Worm (Caenorhabditis elegans) whole organism, early embryonic: ENCODE measurements around the gene D1046.18.

ENCODE experiments used
- B0310.2 ChIP-seq: sonication (generic microtip); optimal IDR thresholded peaks from 2 replicates; lab custom pipeline; 2016; ENCODE audit warnings: mild to moderate bottlenecking, missing genetic modification characterization, missing compliant biosample characterization
- F13C5.2 ChIP-seq: sonication (generic microtip); optimal IDR thresholded peaks from 2 replicates; lab custom pipeline; 2017; ENCODE audit warnings: mild to moderate bottlenecking, missing genetic modification characterization, inconsistent platforms, missing compliant biosample characterization
- aly-1 ChIP-seq: sonication (generic microtip); optimal IDR thresholded peaks from 2 replicates; lab custom pipeline; 2016; ENCODE audit warnings: missing genetic modification characterization, missing compliant biosample characterization
- ama-1 ChIP-seq: fragments of 150-350 bp; optimal IDR thresholded peaks from 2 replicates; lab custom pipeline; 2014
- ceh-13 ChIP-seq: fragments of 200-800 bp; sonication (Bioruptor generic); optimal IDR thresholded peaks from 2 replicates; lab custom pipeline; 2018; ENCODE audit warnings: mild to moderate bottlenecking, missing genetic modification characterization, missing compliant biosample characterization
- ceh-36 ChIP-seq: sonication (generic microtip); optimal IDR thresholded peaks from 2 replicates; lab custom pipeline; 2016; ENCODE audit warnings: missing genetic modification characterization, inconsistent platforms, missing compliant biosample characterization
- ets-7 ChIP-seq: sonication (generic microtip); optimal IDR thresholded peaks from 2 replicates; lab custom pipeline; 2016; ENCODE audit warnings: missing genotype, missing genetic modification characterization, missing compliant biosample characterization
- flt-1 ChIP-seq: fragments of 200-800 bp; sonication (Bioruptor generic); IDR thresholded peaks from 2 replicates; pipeline ENCODE4 v1.3.6; 2022; ENCODE audit warnings: missing genetic modification characterization, missing compliant biosample characterization
- hmbx-1 ChIP-seq: sonication (generic microtip); optimal IDR thresholded peaks from 2 replicates; lab custom pipeline; 2016; ENCODE audit warnings: mild to moderate bottlenecking, missing genetic modification characterization, missing compliant biosample characterization
- hmg-4 ChIP-seq: fragments of 200-800 bp; sonication (Bioruptor generic); optimal IDR thresholded peaks from 2 replicates; lab custom pipeline; 2018; ENCODE audit warnings: mild to moderate bottlenecking, missing genetic modification characterization, missing compliant biosample characterization
- hnd-1 ChIP-seq: sonication (generic microtip); optimal IDR thresholded peaks from 2 replicates; lab custom pipeline; 2016; ENCODE audit warnings: missing genetic modification characterization, missing compliant biosample characterization
- pes-1 ChIP-seq: fragments of 200-800 bp; sonication (Bioruptor generic); IDR thresholded peaks from 2 replicates; pipeline ENCODE4 v1.3.6; 2022; ENCODE audit warnings: missing genetic modification reagents, missing genetic modification characterization, missing compliant biosample characterization
- scrt-1 ChIP-seq: fragments of 200-800 bp; sonication (Bioruptor generic); IDR thresholded peaks from 2 replicates; pipeline ENCODE4 v1.3.6; 2022; ENCODE audit warnings: missing genetic modification characterization, missing compliant biosample characterization
- sea-1 ChIP-seq: fragments of 200-800 bp; sonication (Bioruptor generic); conservative IDR thresholded peaks from 2 replicates; pipeline ENCODE4 v1.3.6; 2022; ENCODE audit warnings: missing genetic modification characterization, missing compliant biosample characterization
- tbx-11 ChIP-seq: fragments of 200-800 bp; sonication (Bioruptor generic); IDR thresholded peaks from 2 replicates; pipeline ENCODE4 v1.3.6; 2022; ENCODE audit warnings: missing genetic modification characterization, missing compliant biosample characterization
- tbx-37 ChIP-seq: fragments of 200-800 bp; sonication (Bioruptor generic); conservative IDR thresholded peaks from 2 replicates; pipeline ENCODE4 v1.3.6; 2022; ENCODE audit warnings: missing genetic modification reagents, missing genetic modification characterization, missing compliant biosample characterization
- tra-4 ChIP-seq: sonication (generic microtip); optimal IDR thresholded peaks from 2 replicates; lab custom pipeline; 2017; ENCODE audit warnings: missing genetic modification characterization, missing compliant biosample characterization

The D1046.18 gene

DNA sequence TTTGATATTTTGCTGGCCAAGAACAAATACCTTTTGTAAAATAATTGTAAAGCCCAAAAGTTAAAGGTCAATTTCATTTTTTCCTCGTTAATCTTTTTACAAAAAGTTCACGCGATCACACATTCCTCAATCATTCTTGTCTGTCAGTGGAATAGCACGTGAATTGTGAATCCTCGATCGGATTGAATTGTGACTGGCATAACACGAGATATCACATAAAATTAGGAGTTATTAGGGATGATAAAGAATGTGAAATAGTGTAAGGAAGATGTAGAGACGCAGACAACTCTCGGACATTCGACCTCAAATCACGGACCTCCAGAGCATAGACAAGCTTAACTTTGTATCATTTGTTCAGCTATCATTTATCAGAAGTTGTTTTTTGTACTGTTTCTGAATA, 23.9 kb upstream of the D1046.18 start, which contains the start of gene C27B7.6:
TSS of gene C27B7.6 (minus strand) at position 182 of the 400 bp plus-strand sequence.
- TF ChIP-seq sea-1 (GFP tag; lab: Robert Waterston, UW) (no peak), ceh-13 (no peak), tbx-37 (GFP tag; lab: Robert Waterston, UW) (no peak), F13C5.2 (tag; lab: Kevin White, UChicago) (no peak), ceh-36 (tag; lab: Kevin White, UChicago) (no peak)

DNA sequence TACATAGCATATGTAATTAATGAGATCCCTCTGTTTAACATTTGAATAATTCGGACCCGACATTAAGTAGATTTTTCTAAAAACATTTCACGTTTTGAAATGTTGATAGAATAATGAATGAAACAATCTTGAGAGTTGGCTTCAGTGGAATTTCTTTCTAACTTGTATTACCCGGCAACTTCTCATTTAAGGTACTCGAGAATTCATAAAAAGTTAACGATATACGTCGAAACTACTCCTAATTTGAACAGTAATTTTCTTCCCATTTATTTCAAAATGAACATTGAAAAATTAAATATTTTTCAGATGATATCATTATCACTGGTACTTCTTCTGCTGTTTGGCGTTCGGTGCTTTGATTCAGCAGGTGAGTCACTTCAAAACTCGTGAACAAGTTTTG, 23.3 kb upstream of the D1046.18 start, which contains the start of gene C27B7.7:
TSS of gene C27B7.7 (plus strand) at position 301 of the 400 bp plus-strand sequence.
- no peak for TF ChIP-seq hnd-1 (tag; lab: Kevin White, UChicago)

DNA sequence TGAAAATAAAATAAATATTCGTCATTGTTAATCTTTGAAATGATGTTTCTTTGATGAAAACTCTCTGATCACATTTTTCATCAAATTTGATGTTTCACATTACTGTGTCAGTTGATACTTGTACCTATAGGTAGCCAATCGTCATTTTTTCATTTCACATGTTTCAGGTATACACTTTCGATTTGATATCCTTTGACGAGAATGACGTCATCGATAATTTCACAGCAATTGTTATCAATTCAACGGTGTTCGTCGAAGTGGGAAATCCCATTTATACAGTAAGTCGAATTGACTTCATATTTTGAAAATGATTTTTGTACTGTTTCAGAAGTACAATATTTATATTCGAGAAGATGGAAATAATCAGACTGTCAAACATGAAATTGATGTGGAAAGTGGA, 15.9 kb upstream of the D1046.18 start:
- no peak for TF ChIP-seq sea-1 (GFP tag; lab: Robert Waterston, UW)
- TF ChIP-seq hmbx-1 (tag; lab: Kevin White, UChicago), result no peak
- TF ChIP-seq F13C5.2 (tag; lab: Kevin White, UChicago), result no peak
- no peak for TF ChIP-seq aly-1 (tag; lab: Kevin White, UChicago)
- TF ChIP-seq B0310.2 (tag; lab: Kevin White, UChicago), result no peak
- TF ChIP-seq hmg-4 (GFP tag; lab: Kevin White, UChicago), result no peak
- TF ChIP-seq tbx-37 (GFP tag; lab: Robert Waterston, UW), result no peak
- TF ChIP-seq ceh-36 (tag; lab: Kevin White, UChicago), result no peak
- TF ChIP-seq ama-1 (lab: Kevin White, UChicago), result no peak
- TF ChIP-seq scrt-1 (GFP tag; lab: Robert Waterston, UW), result no peak
- TF ChIP-seq ets-7 (tag; lab: Kevin White, UChicago), result no peak
- no peak for TF ChIP-seq hnd-1 (tag; lab: Kevin White, UChicago)
- TF ChIP-seq ceh-13, result no peak
- TF ChIP-seq flt-1, result no peak
- TF ChIP-seq tbx-11, result no peak

DNA sequence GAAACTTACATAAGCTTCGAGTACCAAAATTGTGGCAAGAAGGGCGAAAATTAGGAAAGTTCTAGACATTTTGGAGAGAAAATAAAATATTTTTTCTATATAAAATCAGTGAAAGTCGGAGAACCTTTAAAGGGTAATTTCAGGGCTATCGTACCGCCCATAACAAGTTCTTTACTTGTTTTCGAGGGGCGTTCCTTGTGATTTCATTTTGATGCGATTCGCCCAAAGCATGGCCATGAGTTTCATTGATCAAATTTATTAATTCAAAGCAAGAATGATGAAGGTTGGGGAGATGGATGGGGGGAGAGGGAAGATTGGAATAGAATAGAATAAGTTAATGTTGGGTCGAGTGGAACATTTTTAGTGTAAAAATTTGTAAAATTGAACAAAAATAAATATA, 14.0 kb upstream of the D1046.18 start, which contains the start of gene C27B7.9:
TSS of gene C27B7.9 (minus strand) at position 101 of the 400 bp plus-strand sequence.
- no peak for TF ChIP-seq aly-1 (tag; lab: Kevin White, UChicago)
- no peak for TF ChIP-seq F13C5.2 (tag; lab: Kevin White, UChicago)
- no peak for TF ChIP-seq tbx-37 (GFP tag; lab: Robert Waterston, UW)
- TF ChIP-seq flt-1, result no peak
- TF ChIP-seq tbx-11, result no peak

DNA sequence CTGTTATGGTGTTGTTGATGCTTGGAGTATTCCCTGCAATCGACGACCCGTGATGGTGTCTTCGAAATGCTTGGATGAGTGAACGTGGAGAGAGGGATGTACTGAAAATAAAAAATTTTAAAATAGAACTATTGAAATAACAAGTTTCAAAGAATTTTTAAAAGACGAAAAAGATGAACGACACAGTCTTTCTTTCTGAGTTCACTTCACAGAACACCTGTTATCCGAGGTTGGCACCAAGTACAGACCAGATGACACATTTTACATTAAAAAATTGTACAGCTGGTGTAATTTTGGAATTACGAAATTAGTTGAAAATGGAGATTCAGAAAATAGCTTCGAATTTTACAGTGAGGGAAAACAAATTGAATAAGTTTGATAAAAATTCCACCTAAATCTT, 11.3 kb upstream of the D1046.18 start, which contains the start of gene rap-1:
TSS of gene rap-1 (minus strand) at position 101 of the 400 bp plus-strand sequence.
- TF ChIP-seq tbx-11, result no peak

DNA sequence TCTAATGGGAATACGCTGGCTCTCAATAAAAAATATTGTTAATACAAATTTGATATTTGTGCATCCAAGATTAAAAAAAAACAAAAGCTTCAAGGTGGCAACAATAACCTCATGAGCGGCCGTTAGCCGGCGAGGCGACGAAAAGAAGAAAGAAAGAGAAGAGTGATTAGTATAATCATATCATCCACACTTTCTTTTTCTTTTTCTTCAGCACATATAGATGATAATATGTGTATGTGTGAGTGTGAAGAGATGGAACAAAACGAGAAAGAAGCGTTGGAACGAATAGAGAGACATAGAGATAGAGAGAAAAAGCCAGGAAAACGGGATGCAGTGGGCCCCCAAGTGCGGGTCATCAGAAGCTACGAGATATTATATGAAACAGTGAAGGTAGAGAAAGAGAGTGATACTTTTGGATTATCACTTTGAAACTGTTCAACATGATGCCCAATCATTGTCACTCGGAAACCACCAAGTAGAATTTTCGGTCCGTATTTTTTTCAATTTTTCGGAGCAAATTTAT, 9.7 kb upstream of the D1046.18 start:
- TF ChIP-seq scrt-1 (GFP tag; lab: Robert Waterston, UW), result no peak
- no peak for TF ChIP-seq tbx-37 (GFP tag; lab: Robert Waterston, UW)
- TF ChIP-seq ama-1 (lab: Kevin White, UChicago), result no peak
- no peak for TF ChIP-seq ets-7 (tag; lab: Kevin White, UChicago)
- TF ChIP-seq ceh-13, result no peak
- TF ChIP-seq F13C5.2 (tag; lab: Kevin White, UChicago), result no peak
- TF ChIP-seq flt-1, result no peak
- TF ChIP-seq hmbx-1 (tag; lab: Kevin White, UChicago), result no peak
- no peak for TF ChIP-seq sea-1 (GFP tag; lab: Robert Waterston, UW)
- no peak for TF ChIP-seq tbx-11
- no peak for TF ChIP-seq tra-4 (tag; lab: Kevin White, UChicago)
- TF ChIP-seq ceh-36 (tag; lab: Kevin White, UChicago), result no peak
- TF ChIP-seq hmg-4 (GFP tag; lab: Kevin White, UChicago), result no peak
- no peak for TF ChIP-seq pes-1
- no peak for TF ChIP-seq B0310.2 (tag; lab: Kevin White, UChicago)
- TF ChIP-seq hnd-1 (tag; lab: Kevin White, UChicago), result no peak

DNA sequence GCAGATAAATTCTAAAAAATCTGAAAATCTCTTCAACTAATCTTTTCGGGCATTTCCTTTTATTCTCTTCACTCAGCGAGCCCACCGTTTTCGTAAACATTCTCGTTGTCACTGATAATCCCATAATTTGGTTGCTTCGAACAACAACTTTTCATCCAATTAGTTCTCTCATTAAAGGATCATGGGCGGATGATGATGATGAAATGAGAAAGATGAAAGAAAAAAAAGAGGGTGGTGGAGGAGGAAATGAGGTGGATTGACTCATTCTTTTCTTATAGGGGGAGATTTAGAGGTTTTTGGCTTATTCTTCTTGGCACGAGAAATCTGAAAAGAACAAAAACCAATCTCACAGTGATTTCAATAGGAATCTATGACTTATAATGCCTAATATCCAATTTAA, 8.9 kb upstream of the D1046.18 start:
- TF ChIP-seq tbx-11 (no peak), hmbx-1 (tag; lab: Kevin White, UChicago) (no peak), scrt-1 (GFP tag; lab: Robert Waterston, UW) (no peak), sea-1 (GFP tag; lab: Robert Waterston, UW) (no peak), tbx-37 (GFP tag; lab: Robert Waterston, UW) (no peak), ama-1 (lab: Kevin White, UChicago) (no peak), hnd-1 (tag; lab: Kevin White, UChicago) (no peak), ets-7 (tag; lab: Kevin White, UChicago) (no peak), ceh-13 (no peak), F13C5.2 (tag; lab: Kevin White, UChicago) (no peak), aly-1 (tag; lab: Kevin White, UChicago) (no peak)

DNA sequence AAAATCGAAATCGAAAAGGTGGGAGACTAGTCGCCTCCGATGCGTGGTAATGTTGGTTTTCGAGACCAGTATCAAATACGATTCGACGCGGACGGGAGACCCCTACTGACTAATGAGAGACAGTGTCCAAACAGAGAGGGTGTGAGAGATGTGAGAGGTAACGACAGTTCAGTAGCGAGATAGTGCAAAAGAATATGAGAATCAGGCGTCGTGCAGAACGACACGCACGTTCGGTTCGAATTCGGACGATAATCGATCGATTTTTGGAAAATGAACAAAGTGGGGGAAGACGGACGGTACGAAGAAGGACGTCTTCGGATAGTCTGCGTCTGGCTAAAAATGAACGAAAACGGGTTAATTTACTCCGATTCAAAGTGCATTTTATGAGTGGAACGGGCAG, 8.1 kb upstream of the D1046.18 start, which contains the start of gene D1046.16:
TSS of gene D1046.16 (plus strand) at position 195 of the 400 bp plus-strand sequence.
- no peak for TF ChIP-seq ama-1 (lab: Kevin White, UChicago)
- TF ChIP-seq tbx-11, result no peak
- TF ChIP-seq tbx-37 (GFP tag; lab: Robert Waterston, UW), result no peak
- no peak for TF ChIP-seq hmbx-1 (tag; lab: Kevin White, UChicago)
- TF ChIP-seq ets-7 (tag; lab: Kevin White, UChicago), result no peak
- no peak for TF ChIP-seq tra-4 (tag; lab: Kevin White, UChicago)
- no peak for TF ChIP-seq flt-1
- no peak for TF ChIP-seq hmg-4 (GFP tag; lab: Kevin White, UChicago)
- TF ChIP-seq sea-1 (GFP tag; lab: Robert Waterston, UW), result no peak
- TF ChIP-seq B0310.2 (tag; lab: Kevin White, UChicago), result no peak
- TF ChIP-seq pes-1, result no peak
